Worm (Caenorhabditis elegans) whole organism, midembryonic: Measurements from ENCODE around the gene clec-263.

Experiments
- T22C8.4 ChIP-seq: fragments of 200-800 bp; sonication (Bioruptor generic); IDR thresholded peaks from 2 replicates; pipeline ENCODE4 v1.3.6; 2022; ENCODE audit warnings: missing genetic modification characterization, missing compliant biosample characterization
- cog-1 ChIP-seq: sonication (generic microtip); optimal IDR thresholded peaks from 2 replicates; lab custom pipeline; 2016; ENCODE audit warnings: missing genetic modification characterization, missing compliant biosample characterization
- flt-1 ChIP-seq: fragments of 200-800 bp; sonication (Bioruptor generic); IDR thresholded peaks from 2 replicates; pipeline ENCODE4 v1.3.6; 2022; ENCODE audit warnings: missing genetic modification characterization, missing compliant biosample characterization
- klf-2 ChIP-seq: fragments of 200-800 bp; sonication (Bioruptor generic); conservative IDR thresholded peaks from 2 replicates; pipeline ENCODE4 v1.3.6; 2022; ENCODE audit warnings: missing genetic modification reagents, missing genetic modification characterization, missing compliant biosample characterization
- med-1 ChIP-seq: sonication (generic microtip); optimal IDR thresholded peaks from 2 replicates; lab custom pipeline; 2017; ENCODE audit warnings: missing genetic modification characterization, mild to moderate bottlenecking, missing compliant biosample characterization, antibody characterized with exemption, missing genetic modification reagents; ENCODE audit not compliant: insufficient read depth
- ref-1 ChIP-seq: fragments of 200-800 bp; sonication (Bioruptor generic); conservative IDR thresholded peaks from 2 replicates; pipeline ENCODE4 v1.3.6; 2022; ENCODE audit warnings: missing genetic modification reagents, missing genetic modification characterization, missing compliant biosample characterization
- tab-1 ChIP-seq: fragments of 200-800 bp; sonication (Bioruptor generic); IDR thresholded peaks from 2 replicates; pipeline ENCODE4 v1.3.6; 2022; ENCODE audit warnings: missing genetic modification characterization, missing compliant biosample characterization
- ztf-23 ChIP-seq: fragments of 200-800 bp; sonication (Bioruptor generic); IDR thresholded peaks from 2 replicates; pipeline ENCODE4 v1.3.6; 2022; ENCODE audit warnings: missing genetic modification reagents, missing genetic modification characterization, missing compliant biosample characterization
- ztf-29 ChIP-seq: fragments of 200-800 bp; sonication (Bioruptor generic); IDR thresholded peaks from 2 replicates; pipeline ENCODE4 v1.3.6; 2022; ENCODE audit warnings: missing genetic modification reagents, missing genetic modification characterization, missing compliant biosample characterization

Gene clec-263

ce11 chrV:20574872-20575271 is 458 bp downstream of the clec-263 start:
- no peak for TF ChIP-seq ztf-23
- no peak for TF ChIP-seq T22C8.4
- TF ChIP-seq cog-1 (tag; lab: Kevin White, UChicago) = no peak
- TF ChIP-seq tab-1 (GFP tag; lab: Robert Waterston, UW) = no peak
- no peak for TF ChIP-seq med-1 (GFP tag; lab: Kevin White, UChicago)

- TF ChIP-seq tab-1 (GFP tag; lab: Robert Waterston, UW) (no peak), ztf-29 (GFP tag; lab: Robert Waterston, UW) (no peak), med-1 (GFP tag; lab: Kevin White, UChicago) (no peak)
Observed at ce11 chrV:20579534-20579933, 5.1 kb downstream of the clec-263 start, which contains the start of gene F26F2.8. F26F2.8 (plus strand) TSS chrV:20579546.

ce11 chrV:20580511-20581040 is 6.2 kb downstream of the clec-263 start, which contains the start of gene F26F2.7:
F26F2.7 (plus strand) TSS chrV:20580990.
- no peak for TF ChIP-seq klf-2 (GFP tag; lab: Robert Waterston, UW)
- no peak for TF ChIP-seq med-1 (GFP tag; lab: Kevin White, UChicago)
- peak; percentile 81 for TF ChIP-seq cog-1 (tag; lab: Kevin White, UChicago)
- TF ChIP-seq ref-1 (GFP tag; lab: Robert Waterston, UW) = no peak
- no peak for TF ChIP-seq T22C8.4
- 0 out of 2 replicates have a peak, but pooled peaks have one; percentile 50 for TF ChIP-seq flt-1 (GFP tag; lab: Robert Waterston, UW)
- TF ChIP-seq tab-1 (GFP tag; lab: Robert Waterston, UW) = peak; percentile 69; the same call in 1 of the 2 replicates
- peak; percentile 56; the same call in 1 of the 2 replicates for TF ChIP-seq ztf-23
- TF ChIP-seq ztf-29 (GFP tag; lab: Robert Waterston, UW) = no peak

- TF ChIP-seq cog-1 (tag; lab: Kevin White, UChicago) (no peak), klf-2 (GFP tag; lab: Robert Waterston, UW) (no peak), ztf-23 (no peak), med-1 (GFP tag; lab: Kevin White, UChicago) (no peak), ztf-29 (GFP tag; lab: Robert Waterston, UW) (no peak), T22C8.4 (no peak), ref-1 (GFP tag; lab: Robert Waterston, UW) (no peak), flt-1 (GFP tag; lab: Robert Waterston, UW) (no peak), tab-1 (GFP tag; lab: Robert Waterston, UW) (no peak)
Observed at ce11 chrV:20594746-20595145, 20.3 kb downstream of the clec-263 start, which contains the start of gene F26F2.10. F26F2.10 (minus strand) TSS chrV:20594846.

- TF ChIP-seq ref-1 (GFP tag; lab: Robert Waterston, UW) (no peak), ztf-29 (GFP tag; lab: Robert Waterston, UW) (no peak), klf-2 (GFP tag; lab: Robert Waterston, UW) (no peak), cog-1 (tag; lab: Kevin White, UChicago) (no peak), T22C8.4 (no peak)
Observed at ce11 chrV:20595653-20596052, 21.2 kb downstream of the clec-263 start, which contains the start of gene F26F2.11. F26F2.11 (minus strand) TSS chrV:20595753.

- TF ChIP-seq ztf-23 = no peak
- TF ChIP-seq ztf-29 (GFP tag; lab: Robert Waterston, UW) = no peak
- TF ChIP-seq tab-1 (GFP tag; lab: Robert Waterston, UW) = no peak
- no peak for TF ChIP-seq T22C8.4
- no peak for TF ChIP-seq ref-1 (GFP tag; lab: Robert Waterston, UW)
- no peak for TF ChIP-seq flt-1 (GFP tag; lab: Robert Waterston, UW)
- TF ChIP-seq klf-2 (GFP tag; lab: Robert Waterston, UW) = no peak
- no peak for TF ChIP-seq cog-1 (tag; lab: Kevin White, UChicago)
- TF ChIP-seq med-1 (GFP tag; lab: Kevin White, UChicago) = no peak
Observed at ce11 chrV:20597076-20597475, 22.7 kb downstream of the clec-263 start, which contains the start of gene F46B3.1. F46B3.1 (minus strand) TSS chrV:20597176.

- no peak for TF ChIP-seq cog-1 (tag; lab: Kevin White, UChicago)
- no peak for TF ChIP-seq T22C8.4
- TF ChIP-seq klf-2 (GFP tag; lab: Robert Waterston, UW) = no peak
- no peak for TF ChIP-seq ztf-29 (GFP tag; lab: Robert Waterston, UW)
- no peak for TF ChIP-seq ref-1 (GFP tag; lab: Robert Waterston, UW)
- no peak for TF ChIP-seq med-1 (GFP tag; lab: Kevin White, UChicago)
- TF ChIP-seq tab-1 (GFP tag; lab: Robert Waterston, UW) = no peak
- no peak for TF ChIP-seq ztf-23
- TF ChIP-seq flt-1 (GFP tag; lab: Robert Waterston, UW) = no peak
Observed at ce11 chrV:20599795-20600194, 25.4 kb downstream of the clec-263 start, which contains the start of gene col-163. col-163 (plus strand) TSS chrV:20600095.

- TF ChIP-seq flt-1 (GFP tag; lab: Robert Waterston, UW) (no peak), tab-1 (GFP tag; lab: Robert Waterston, UW) (no peak)
Observed at ce11 chrV:20600704-20601103, 26.3 kb downstream of the clec-263 start.

- no peak for TF ChIP-seq ztf-23
- TF ChIP-seq T22C8.4 = no peak
- TF ChIP-seq cog-1 (tag; lab: Kevin White, UChicago) = no peak
- TF ChIP-seq flt-1 (GFP tag; lab: Robert Waterston, UW) = no peak
- TF ChIP-seq tab-1 (GFP tag; lab: Robert Waterston, UW) = no peak
- TF ChIP-seq med-1 (GFP tag; lab: Kevin White, UChicago) = no peak
- TF ChIP-seq ref-1 (GFP tag; lab: Robert Waterston, UW) = no peak
- TF ChIP-seq klf-2 (GFP tag; lab: Robert Waterston, UW) = no peak
- no peak for TF ChIP-seq ztf-29 (GFP tag; lab: Robert Waterston, UW)
Observed at ce11 chrV:20603014-20603413, 28.6 kb downstream of the clec-263 start, which contains the start of gene ttr-11. ttr-11 (plus strand) TSS chrV:20603314.
